Fruit fly (Drosophila melanogaster) whole organism, embryonic: ENCODE data around the gene CG14440.

Experiments
- Ada2b ChIP-seq: fragments of 200-800 bp; sonication (Bioruptor generic); IDR thresholded peaks from 2 replicates; pipeline ENCODE4 v1.3.6; 2022; ENCODE audit warnings: missing biosample characterization, missing genetic modification characterization
- Adf1 ChIP-seq: fragments of 200-800 bp; sonication (Bioruptor generic); IDR thresholded peaks from 2 replicates; pipeline ENCODE4 v1.3.6; 2022; ENCODE audit warnings: missing biosample characterization, missing genetic modification characterization
- Antp ChIP-seq: fragments of 200-800 bp; sonication (Bioruptor generic); optimal IDR thresholded peaks from 3 replicates; lab custom pipeline; 2016; ENCODE audit warnings: missing biosample characterization, missing genetic modification characterization
- CG10979 ChIP-seq: fragments of 200-800 bp; sonication (Bioruptor generic); optimal IDR thresholded peaks from 2 replicates; lab custom pipeline; 2018; ENCODE audit warnings: missing biosample characterization, mild to moderate bottlenecking, missing genetic modification characterization, moderate library complexity
- CG11504 ChIP-seq: fragments of 200-800 bp; sonication (Bioruptor generic); optimal IDR thresholded peaks from 3 replicates; lab custom pipeline; 2019; ENCODE audit warnings: missing biosample characterization, mild to moderate bottlenecking, missing genetic modification characterization, moderate library complexity
- CG12104 ChIP-seq: fragments of 200-800 bp; sonication (Bioruptor generic); optimal IDR thresholded peaks from 3 replicates; lab custom pipeline; 2016; ENCODE audit warnings: missing biosample characterization, missing genetic modification characterization
- CG15479 ChIP-seq: fragments of 200-800 bp; sonication (Bioruptor generic); optimal IDR thresholded peaks from 3 replicates; lab custom pipeline; 2019; ENCODE audit warnings: missing biosample characterization, mild to moderate bottlenecking, missing genetic modification characterization, moderate library complexity
- CG1832 ChIP-seq: fragments of 200-800 bp; sonication (Bioruptor generic); optimal IDR thresholded peaks from 2 replicates; lab custom pipeline; 2017; ENCODE audit warnings: missing biosample characterization, mild to moderate bottlenecking, missing genetic modification characterization, inconsistent platforms
- CG2129 ChIP-seq: fragments of 200-800 bp; sonication (Bioruptor generic); IDR thresholded peaks from 2 replicates; pipeline ENCODE4 v1.3.6; 2022; ENCODE audit warnings: missing biosample characterization, missing genetic modification characterization; ENCODE audit not compliant: partially characterized antibody
- CG31224 ChIP-seq: fragments of 200-800 bp; sonication (Bioruptor generic); IDR thresholded peaks from 2 replicates; pipeline ENCODE4 v1.3.6; 2022; ENCODE audit warnings: missing biosample characterization, missing genetic modification characterization
- CG33557 ChIP-seq: fragments of 200-800 bp; sonication (Bioruptor generic); optimal IDR thresholded peaks from 2 replicates; lab custom pipeline; 2019; ENCODE audit warnings: missing biosample characterization, mild to moderate bottlenecking, missing genetic modification characterization, moderate library complexity
- CG34376 ChIP-seq: fragments of 200-800 bp; sonication (Bioruptor generic); optimal IDR thresholded peaks from 2 replicates; lab custom pipeline; 2018; ENCODE audit warnings: missing biosample characterization, mild to moderate bottlenecking, missing genetic modification characterization
- CG34422 ChIP-seq: fragments of 200-800 bp; sonication (Bioruptor generic); IDR thresholded peaks from 3 replicates; pipeline ENCODE4 v1.3.6; 2022; ENCODE audit warnings: missing biosample characterization, missing genetic modification characterization
- CG3847 ChIP-seq: fragments of 200-800 bp; sonication (Bioruptor generic); IDR thresholded peaks from 2 replicates; pipeline ENCODE4 v1.3.6; 2022; ENCODE audit warnings: missing biosample characterization, missing genetic modification characterization
- CG4328 ChIP-seq: fragments of 200-800 bp; sonication (Bioruptor generic); optimal IDR thresholded peaks from 3 replicates; lab custom pipeline; 2017; ENCODE audit warnings: missing biosample characterization, missing genetic modification reagents, missing genetic modification characterization
- CG6654 ChIP-seq: fragments of 200-800 bp; sonication (Bioruptor generic); optimal IDR thresholded peaks from 2 replicates; lab custom pipeline; 2017; ENCODE audit warnings: missing biosample characterization, mild to moderate bottlenecking, missing genetic modification characterization
- CG8281 ChIP-seq: fragments of 200-800 bp; sonication (Bioruptor generic); optimal IDR thresholded peaks from 2 replicates; lab custom pipeline; 2018; ENCODE audit warnings: missing biosample characterization, mild to moderate bottlenecking, missing genetic modification characterization, moderate library complexity
- CG8765 ChIP-seq: fragments of 200-800 bp; sonication (Bioruptor generic); IDR thresholded peaks from 2 replicates; pipeline ENCODE4 v1.3.6; 2022; ENCODE audit warnings: missing biosample characterization, missing genetic modification characterization
- CG9437 ChIP-seq: fragments of 200-800 bp; sonication (Bioruptor generic); optimal IDR thresholded peaks from 2 replicates; lab custom pipeline; 2018; ENCODE audit warnings: missing biosample characterization, mild to moderate bottlenecking, missing genetic modification characterization
- D19A ChIP-seq: fragments of 200-800 bp; optimal IDR thresholded peaks from 3 replicates; lab custom pipeline; 2019; ENCODE audit warnings: missing biosample characterization, mild to moderate bottlenecking, missing genetic modification characterization, moderate library complexity
- Dref ChIP-seq: fragments of 200-800 bp; sonication (Bioruptor generic); IDR thresholded peaks from 2 replicates; pipeline ENCODE4 v1.3.6; 2022; ENCODE audit warnings: missing biosample characterization, missing genetic modification characterization
- Fer3 ChIP-seq: fragments of 200-800 bp; sonication (Bioruptor generic); optimal IDR thresholded peaks from 2 replicates; lab custom pipeline; 2018; ENCODE audit warnings: missing biosample characterization, mild to moderate bottlenecking, missing genetic modification characterization, moderate library complexity
- H15 ChIP-seq: fragments of 200-800 bp; sonication (Bioruptor generic); IDR thresholded peaks from 3 replicates; pipeline ENCODE4 v1.3.6; 2022; ENCODE audit warnings: missing biosample characterization, missing genetic modification characterization
- Hr51 ChIP-seq, 2 experiments: fragments of 200-800 bp; sonication (Bioruptor generic); optimal IDR thresholded peaks; 2 replicates in 1 of 2; 3 replicates in 1 of 2; lab custom pipeline; 2016 to 2018; ENCODE audit warnings: missing biosample characterization in 2 of 2, missing genetic modification characterization in 2 of 2, mild to moderate bottlenecking in 1 of 2, moderate library complexity in 1 of 2
- Lim3 ChIP-seq: fragments of 200-800 bp; sonication (Bioruptor generic); IDR thresholded peaks from 2 replicates; pipeline ENCODE4 v1.3.6; 2022; ENCODE audit warnings: missing biosample characterization, missing genetic modification characterization
- Lpt ChIP-seq: fragments of >200 bp; optimal IDR thresholded peaks from 2 replicates; lab custom pipeline; 2018; ENCODE audit warnings: missing biosample characterization, missing genetic modification characterization
- Med ChIP-seq: fragments of 200-800 bp; sonication (Bioruptor generic); peaks from one replicate; lab custom pipeline; 2016; ENCODE audit warnings: missing biosample characterization, missing genetic modification characterization, mild to moderate bottlenecking, inconsistent platforms, moderate library complexity
- Meics ChIP-seq: fragments of 200-800 bp; sonication (Bioruptor generic); optimal IDR thresholded peaks from 2 replicates; lab custom pipeline; 2017; ENCODE audit warnings: missing biosample characterization, mild to moderate bottlenecking, missing genetic modification characterization
- NFAT ChIP-seq: fragments of 200-800 bp; sonication (Bioruptor generic); IDR thresholded peaks from 2 replicates; pipeline ENCODE4 v1.3.6; 2022; ENCODE audit warnings: missing biosample characterization, missing genetic modification characterization
- Optix ChIP-seq: fragments of 200-800 bp; sonication (Bioruptor generic); IDR thresholded peaks from 3 replicates; pipeline ENCODE4 v1.3.6; 2022; ENCODE audit warnings: missing biosample characterization, missing genetic modification characterization
- bbx ChIP-seq: fragments of 200-800 bp; sonication (Bioruptor generic); IDR thresholded peaks from 2 replicates; pipeline ENCODE4 v1.3.6; 2022; ENCODE audit warnings: missing biosample characterization, missing genetic modification characterization; ENCODE audit not compliant: partially characterized antibody
- bsh ChIP-seq, 2 experiments: fragments of 200-800 bp; sonication (Bioruptor generic); optimal IDR thresholded peaks; 2 replicates each; lab custom pipeline; 2017 to 2018; ENCODE audit warnings: mild to moderate bottlenecking in 2 of 2, missing biosample characterization in 2 of 2, missing genetic modification characterization in 2 of 2, moderate library complexity in 1 of 2
- cg ChIP-seq: fragments of 200-800 bp; sonication (Bioruptor generic); optimal IDR thresholded peaks from 3 replicates; lab custom pipeline; 2019; ENCODE audit warnings: missing biosample characterization, mild to moderate bottlenecking, missing genetic modification characterization, moderate library complexity
- cwo ChIP-seq: fragments of 200-800 bp; sonication (Bioruptor generic); optimal IDR thresholded peaks from 3 replicates; lab custom pipeline; 2017; ENCODE audit warnings: missing biosample characterization, missing genetic modification characterization, mild to moderate bottlenecking, moderate library complexity, missing genetic modification reagents
- da ChIP-seq: fragments of 200-800 bp; sonication (Bioruptor generic); optimal IDR thresholded peaks from 2 replicates; lab custom pipeline; 2016; ENCODE audit warnings: missing biosample characterization, missing genetic modification characterization
- dm ChIP-seq: fragments of 200-800 bp; sonication (Bioruptor generic); optimal IDR thresholded peaks from 3 replicates; lab custom pipeline; 2016; ENCODE audit warnings: missing biosample characterization, missing genetic modification characterization
- en ChIP-seq: fragments of 200-800 bp; sonication (Bioruptor generic); optimal IDR thresholded peaks from 2 replicates; lab custom pipeline; 2016; ENCODE audit warnings: missing biosample characterization, missing genetic modification characterization
- eve ChIP-seq, 2 experiments: fragments of >200 bp; optimal IDR thresholded peaks; 2 replicates each; lab custom pipeline; 2017; ENCODE audit warnings: missing biosample characterization in 2 of 2, missing genetic modification characterization in 2 of 2
- exex ChIP-seq: fragments of 200-800 bp; sonication (Bioruptor generic); optimal IDR thresholded peaks from 4 replicates; lab custom pipeline; 2018; ENCODE audit warnings: missing biosample characterization, mild to moderate bottlenecking, missing genetic modification characterization, moderate library complexity
- eyg ChIP-seq: fragments of 200-800 bp; sonication (Bioruptor generic); optimal IDR thresholded peaks from 3 replicates; lab custom pipeline; 2016; ENCODE audit warnings: missing biosample characterization, missing genetic modification characterization
- fd3F ChIP-seq: fragments of 200-800 bp; sonication (Bioruptor generic); optimal IDR thresholded peaks from 2 replicates; lab custom pipeline; 2018; ENCODE audit warnings: missing biosample characterization, mild to moderate bottlenecking, missing genetic modification characterization, moderate library complexity
- ftz-f1 ChIP-seq: fragments of 200-800 bp; sonication (Bioruptor generic); optimal IDR thresholded peaks from 2 replicates; lab custom pipeline; 2016; ENCODE audit warnings: missing biosample characterization, missing genetic modification characterization
- inv ChIP-seq: fragments of 200-800 bp; sonication (Bioruptor generic); IDR thresholded peaks from 2 replicates; pipeline ENCODE4 v1.3.6; 2022; ENCODE audit warnings: missing biosample characterization, missing genetic modification characterization; ENCODE audit not compliant: partially characterized antibody
- mam ChIP-seq: fragments of 200-800 bp; sonication (Bioruptor generic); optimal IDR thresholded peaks from 3 replicates; lab custom pipeline; 2016; ENCODE audit warnings: missing biosample characterization, missing genetic modification characterization
- nom ChIP-seq: fragments of 200-800 bp; sonication (Bioruptor generic); optimal IDR thresholded peaks from 2 replicates; lab custom pipeline; 2017; ENCODE audit warnings: missing biosample characterization, missing genetic modification characterization, mild to moderate bottlenecking, moderate library complexity, missing genetic modification reagents
- pb ChIP-seq: fragments of 200-800 bp; sonication (Bioruptor generic); optimal IDR thresholded peaks from 3 replicates; lab custom pipeline; 2016; ENCODE audit warnings: missing biosample characterization, missing genetic modification characterization
- pho ChIP-seq: fragments of 200-800 bp; sonication (Bioruptor generic); optimal IDR thresholded peaks from 2 replicates; lab custom pipeline; 2016; ENCODE audit warnings: missing biosample characterization, missing genetic modification characterization
- pzg ChIP-seq: fragments of 200-800 bp; sonication (Bioruptor generic); optimal IDR thresholded peaks from 3 replicates; lab custom pipeline; 2018; ENCODE audit warnings: missing biosample characterization, mild to moderate bottlenecking, missing genetic modification characterization, moderate library complexity
- sima ChIP-seq: fragments of 200-800 bp; sonication (Bioruptor generic); optimal IDR thresholded peaks from 2 replicates; lab custom pipeline; 2016; ENCODE audit warnings: missing biosample characterization, missing genetic modification characterization
- sug ChIP-seq: fragments of 200-800 bp; optimal IDR thresholded peaks from 2 replicates; lab custom pipeline; 2019; ENCODE audit warnings: missing biosample characterization, mild to moderate bottlenecking, missing genetic modification characterization, moderate library complexity

CG14440 gene

dm6 chrX:6694105-6694788 is 4.1 kb downstream of the CG14440 start (continued):
- TF ChIP-seq H15 (GFP tag; lab: Robert Waterston, UW) (no peak), CG6654 (GFP tag; lab: Kevin White, UChicago) (no peak), exex (tag; lab: Kevin White, UChicago) (peak; percentile 5), CG9437 (GFP tag; lab: Kevin White, UChicago) (no peak), bsh (GFP tag; optimal IDR thresholded peaks at IDR 0.05; lab: Kevin White, UChicago) (peak in 1 of 2 experiments; percentile 54), nom (GFP tag; lab: Kevin White, UChicago) (peak; percentile 61), CG3847 (GFP tag; lab: Robert Waterston, UW) (no peak), fd3F (no peak), Fer3 (tag; lab: Kevin White, UChicago) (no peak), CG12104 (GFP tag; lab: Kevin White, UChicago) (no peak), pho (GFP tag; lab: Kevin White, UChicago) (no peak), Optix (GFP tag; lab: Robert Waterston, UW) (no peak), mam (no peak), CG2129 (GFP tag; lab: Robert Waterston, UW) (no peak), sima (GFP tag; lab: Kevin White, UChicago) (no peak), eyg (GFP tag; lab: Kevin White, UChicago) (no peak), dm (GFP tag; lab: Kevin White, UChicago) (peak; percentile 26), Lim3 (GFP tag; lab: Robert Waterston, UW) (no peak), Hr51 (GFP tag; optimal IDR thresholded peaks at IDR 0.05; lab: Kevin White, UChicago) (no peak), CG15479 (GFP tag; lab: Kevin White, UChicago) (peak; percentile 63), CG34422 (GFP tag; lab: Robert Waterston, UW) (peak; percentile 51; the same call in 1 of the 3 replicates), da (GFP tag; lab: Kevin White, UChicago) (no peak), eve (GFP tag; optimal IDR thresholded peaks at IDR 0.05; lab: Kevin White, UChicago) (no peak), CG33557 (no peak), pzg (no peak), CG4328 (GFP tag; lab: Kevin White, UChicago) (peak; percentile 30), CG8281 (no peak), NFAT (GFP tag; lab: Robert Waterston, UW) (peak; percentile 72; the same call in 1 of the 2 replicates), Meics (GFP tag; lab: Kevin White, UChicago) (no peak), pb (GFP tag; lab: Kevin White, UChicago) (no peak), CG1832 (peak; percentile 34), ftz-f1 (GFP tag; lab: Kevin White, UChicago) (no peak), CG8765 (GFP tag; lab: Robert Waterston, UW) (no peak), Adf1 (GFP tag; lab: Robert Waterston, UW) (peak; percentile 96), CG11504 (tag; lab: Kevin White, UChicago) (no peak), en (GFP tag; lab: Kevin White, UChicago) (no peak), Lpt (no peak), Med (peak; percentile 38), CG34376 (GFP tag; lab: Kevin White, UChicago) (peak; percentile 44), Dref (peak; percentile 53), Ada2b (no peak), inv (no peak), D19A (no peak), Antp (GFP tag; lab: Kevin White, UChicago) (no peak), bbx (GFP tag; lab: Robert Waterston, UW) (0 out of 2 replicates have a peak, but pooled peaks have one; percentile 6), CG31224 (GFP tag; lab: Robert Waterston, UW) (no peak), CG10979 (tag; lab: Kevin White, UChicago) (no peak), cg (GFP tag; lab: Kevin White, UChicago) (peak; percentile 98), cwo (GFP tag; lab: Kevin White, UChicago) (no peak), sug (tag; lab: Kevin White, UChicago) (peak; percentile 11)
